Worm (Caenorhabditis elegans) whole organism, L4 larva: Measurements from ENCODE around the gene T28A8.2.

Experiments used
- D1046.2 ChIP-seq: fragments of 200-800 bp; sonication (Bioruptor generic); IDR thresholded peaks from 2 replicates; pipeline ENCODE4 v1.3.6; 2022; ENCODE audit warnings: missing genetic modification characterization, missing compliant biosample characterization
- F10B5.3 ChIP-seq: sonication (generic microtip); optimal IDR thresholded peaks from 2 replicates; lab custom pipeline; 2016; ENCODE audit warnings: mild to moderate bottlenecking, missing genetic modification characterization, missing compliant biosample characterization
- F49E8.2 ChIP-seq: sonication (generic microtip); optimal IDR thresholded peaks from 2 replicates; lab custom pipeline; 2016; ENCODE audit warnings: missing compliant biosample characterization, mild to moderate bottlenecking, missing genetic modification characterization, borderline replicate concordance
- R02D3.7 ChIP-seq: fragments of 150-350 bp; sonication (generic microtip); optimal IDR thresholded peaks from 3 replicates; lab custom pipeline; 2014; ENCODE audit warnings: missing biosample characterization, missing genetic modification characterization
- aha-1 ChIP-seq: fragments of 150-350 bp; peaks from one replicate; lab custom pipeline; 2014; ENCODE audit warnings: missing biosample characterization, missing genetic modification characterization
- aly-2 ChIP-seq: sonication (generic microtip); optimal IDR thresholded peaks from 2 replicates; lab custom pipeline; 2018; ENCODE audit warnings: missing biosample characterization, missing genetic modification characterization
- ama-1 ChIP-seq: fragments of 150-350 bp; optimal IDR thresholded peaks from 2 replicates; lab custom pipeline; 2014; ENCODE audit warnings: inconsistent platforms, mixed read lengths
- arid-1 ChIP-seq: fragments of 200-800 bp; sonication (Bioruptor generic); conservative IDR thresholded peaks from 2 replicates; pipeline ENCODE4 v1.3.6; 2022; ENCODE audit warnings: missing genetic modification reagents, missing genetic modification characterization, missing compliant biosample characterization
- ceh-62 ChIP-seq: sonication (generic microtip); optimal IDR thresholded peaks from 2 replicates; lab custom pipeline; 2017; ENCODE audit warnings: missing biosample characterization, missing genetic modification characterization
- ceh-82 ChIP-seq: sonication (generic microtip); optimal IDR thresholded peaks from 2 replicates; lab custom pipeline; 2017; ENCODE audit warnings: missing biosample characterization, missing genetic modification characterization
- ctbp-1 ChIP-seq: fragments of 200-800 bp; sonication (Bioruptor generic); IDR thresholded peaks from 2 replicates; pipeline ENCODE4 v1.3.6; 2022; ENCODE audit warnings: missing genetic modification reagents, missing genetic modification characterization, missing compliant biosample characterization
- daf-16 ChIP-seq, 3 experiments: sonication (generic microtip); optimal IDR thresholded peaks; 2 replicates each; lab custom pipeline; 2016 to 2017; ENCODE audit warnings: missing genetic modification characterization in 3 of 3, missing genetic modification reagents in 3 of 3, mild to moderate bottlenecking in 2 of 3, missing compliant biosample characterization in 2 of 3, missing biosample characterization in 1 of 3, moderate library complexity in 1 of 3
- dmd-6 ChIP-seq: fragments of 200-800 bp; sonication (Bioruptor generic); IDR thresholded peaks from 2 replicates; pipeline ENCODE4 v1.3.6; 2022; ENCODE audit warnings: missing genetic modification reagents, missing genetic modification characterization, missing compliant biosample characterization
- dmd-9 ChIP-seq: fragments of 200-800 bp; sonication (Bioruptor generic); IDR thresholded peaks from 2 replicates; pipeline ENCODE4 v1.3.6; 2022; ENCODE audit warnings: missing genetic modification reagents, missing genetic modification characterization, missing compliant biosample characterization
- duxl-1 ChIP-seq: sonication (generic microtip); optimal IDR thresholded peaks from 2 replicates; lab custom pipeline; 2016; ENCODE audit warnings: mild to moderate bottlenecking, missing genetic modification characterization, moderate library complexity, missing compliant biosample characterization; ENCODE audit not compliant: poor library complexity
- dve-1 ChIP-seq: sonication (generic microtip); optimal IDR thresholded peaks from 2 replicates; lab custom pipeline; 2017; ENCODE audit warnings: antibody characterized with exemption, mild to moderate bottlenecking, missing genetic modification characterization, missing compliant biosample characterization; ENCODE audit not compliant: insufficient read depth
- egl-43 ChIP-seq: fragments of 200-800 bp; sonication (Bioruptor generic); IDR thresholded peaks from 2 replicates; pipeline ENCODE4 v1.3.6; 2022; ENCODE audit warnings: missing genetic modification reagents, missing genetic modification characterization, missing compliant biosample characterization
- fkh-10 ChIP-seq: fragments of 150-350 bp; optimal IDR thresholded peaks from 2 replicates; lab custom pipeline; 2014; ENCODE audit warnings: missing biosample characterization, missing genetic modification reagents, missing genetic modification characterization
- gei-8 ChIP-seq: fragments of 200-800 bp; sonication (Bioruptor generic); optimal IDR thresholded peaks from 2 replicates; lab custom pipeline; 2018; ENCODE audit warnings: mild to moderate bottlenecking, missing genetic modification characterization, missing compliant biosample characterization
- hlh-11 ChIP-seq: fragments of 200-800 bp; sonication (Bioruptor generic); optimal IDR thresholded peaks from 2 replicates; lab custom pipeline; 2018; ENCODE audit warnings: mild to moderate bottlenecking, missing genetic modification characterization, missing compliant biosample characterization
- hlh-30 ChIP-seq: sonication (generic microtip); optimal IDR thresholded peaks from 2 replicates; lab custom pipeline; 2017; ENCODE audit warnings: antibody characterized with exemption, mild to moderate bottlenecking, missing genetic modification characterization, missing compliant biosample characterization; ENCODE audit not compliant: insufficient read depth
- hmg-1.1 ChIP-seq: fragments of 200-800 bp; sonication (Bioruptor generic); IDR thresholded peaks from 2 replicates; pipeline ENCODE4 v1.3.6; 2022; ENCODE audit warnings: missing genetic modification reagents, missing genetic modification characterization, missing compliant biosample characterization
- lin-13 ChIP-seq: fragments of 150-350 bp; optimal IDR thresholded peaks from 2 replicates; lab custom pipeline; 2014; ENCODE audit warnings: missing biosample characterization, missing genetic modification reagents, missing genetic modification characterization
- lin-15B ChIP-seq: fragments of 150-350 bp; sonication (generic microtip); optimal IDR thresholded peaks from 3 replicates; lab custom pipeline; 2014; ENCODE audit warnings: missing biosample characterization, missing genetic modification characterization
- lin-29 ChIP-seq: fragments of 200-800 bp; sonication (Bioruptor generic); IDR thresholded peaks from 2 replicates; pipeline ENCODE4 v1.3.6; 2022; ENCODE audit warnings: missing genetic modification reagents, missing genetic modification characterization, missing compliant biosample characterization
- madf-5 ChIP-seq, 2 experiments: fragments of 200-800 bp; sonication (Bioruptor generic); IDR thresholded peaks; 2 replicates each; pipeline ENCODE4 v1.3.6; 2022; ENCODE audit warnings: missing compliant biosample characterization in 2 of 2, missing genetic modification characterization in 2 of 2
- madf-9 ChIP-seq: fragments of 200-800 bp; sonication (Bioruptor generic); conservative IDR thresholded peaks from 2 replicates; pipeline ENCODE4 v1.3.6; 2022; ENCODE audit warnings: missing genetic modification reagents, missing genetic modification characterization, missing compliant biosample characterization
- mes-2 ChIP-seq: sonication (generic microtip); optimal IDR thresholded peaks from 2 replicates; lab custom pipeline; 2016; ENCODE audit warnings: missing genotype, mild to moderate bottlenecking, missing genetic modification characterization, missing compliant biosample characterization; ENCODE audit not compliant: poor library complexity, severe bottlenecking
- mxl-3 ChIP-seq: fragments of 200-800 bp; sonication (Bioruptor generic); optimal IDR thresholded peaks from 2 replicates; lab custom pipeline; 2018; ENCODE audit warnings: mild to moderate bottlenecking, missing genetic modification characterization, missing compliant biosample characterization
- nhr-102 ChIP-seq: sonication (generic microtip); optimal IDR thresholded peaks from 2 replicates; lab custom pipeline; 2016; ENCODE audit warnings: mild to moderate bottlenecking, missing genetic modification characterization, moderate library complexity, missing compliant biosample characterization
- nhr-237 ChIP-seq: sonication (generic microtip); optimal IDR thresholded peaks from 2 replicates; lab custom pipeline; 2017; ENCODE audit warnings: missing biosample characterization, missing genetic modification characterization
- nhr-25 ChIP-seq: sonication (generic microtip); optimal IDR thresholded peaks from 2 replicates; lab custom pipeline; 2017; ENCODE audit warnings: missing genetic modification characterization, mild to moderate bottlenecking, missing compliant biosample characterization, antibody characterized with exemption, moderate library complexity, borderline replicate concordance; ENCODE audit not compliant: insufficient read depth
- nhr-28 ChIP-seq: fragments of 150-350 bp; optimal IDR thresholded peaks from 2 replicates; lab custom pipeline; 2014; ENCODE audit warnings: missing biosample characterization, missing genetic modification characterization
- nhr-41 ChIP-seq: fragments of 200-800 bp; sonication (Bioruptor generic); IDR thresholded peaks from 2 replicates; pipeline ENCODE4 v1.3.6; 2022; ENCODE audit warnings: missing genetic modification reagents, missing genetic modification characterization, missing compliant biosample characterization
- nhr-6 ChIP-seq: fragments of 150-350 bp; optimal IDR thresholded peaks from 2 replicates; lab custom pipeline; 2014; ENCODE audit warnings: missing biosample characterization, missing genetic modification characterization
- pha-4 ChIP-seq, 2 experiments: fragments of 150-350 bp in 1 of 2; fragments of 200-800 bp in 1 of 2; sonication (Bioruptor generic) in 1 of 2; IDR thresholded peaks in 1 of 2; optimal IDR thresholded peaks in 1 of 2; 2 replicates each; pipeline versions ENCODE4 v1.3.6 to Lab custom; 2014 to 2022; ENCODE audit warnings: missing genetic modification characterization in 2 of 2, missing genetic modification reagents in 2 of 2, missing biosample characterization in 1 of 2, missing compliant biosample characterization in 1 of 2
- pqm-1 ChIP-seq: sonication (generic microtip); optimal IDR thresholded peaks from 2 replicates; lab custom pipeline; 2017; ENCODE audit warnings: missing biosample characterization, missing genetic modification characterization
- set-16 ChIP-seq: fragments of 200-800 bp; sonication (Bioruptor generic); IDR thresholded peaks from 2 replicates; pipeline ENCODE4 v1.3.6; 2022; ENCODE audit warnings: missing genetic modification reagents, missing genetic modification characterization, missing compliant biosample characterization
- snpc-1.2 ChIP-seq: fragments of 200-800 bp; sonication (Bioruptor generic); IDR thresholded peaks from 2 replicates; pipeline ENCODE4 v1.3.6; 2022; ENCODE audit warnings: missing genetic modification reagents, missing genetic modification characterization, missing compliant biosample characterization
- spr-3 ChIP-seq: fragments of 200-800 bp; sonication (Bioruptor generic); optimal IDR thresholded peaks from 2 replicates; lab custom pipeline; 2018; ENCODE audit warnings: mild to moderate bottlenecking, missing genetic modification characterization, missing compliant biosample characterization
- tag-97 ChIP-seq: fragments of 200-800 bp; sonication (Bioruptor generic); IDR thresholded peaks from 2 replicates; pipeline ENCODE4 v1.3.6; 2022; ENCODE audit warnings: missing genetic modification characterization, missing compliant biosample characterization
- unc-62 ChIP-seq, 3 experiments: fragments of 150-350 bp in 1 of 3; sonication (generic microtip); optimal IDR thresholded peaks in 2 of 3; peaks in 1 of 3; 1 replicate in 1 of 3; 2 replicates in 2 of 3; lab custom pipeline; 2014 to 2017; ENCODE audit warnings: missing biosample characterization in 3 of 3, missing genetic modification characterization in 3 of 3, missing genetic modification reagents in 3 of 3, missing genotype in 1 of 3
- vab-7 ChIP-seq: fragments of 200-800 bp; sonication (Bioruptor generic); IDR thresholded peaks from 2 replicates; pipeline ENCODE4 v1.3.6; 2022; ENCODE audit warnings: missing genetic modification reagents, missing genetic modification characterization, missing compliant biosample characterization
- zag-1 ChIP-seq: fragments of 150-350 bp; optimal IDR thresholded peaks from 2 replicates; lab custom pipeline; 2014; ENCODE audit warnings: missing biosample characterization, missing genetic modification characterization

The T28A8.2 gene

DNA sequence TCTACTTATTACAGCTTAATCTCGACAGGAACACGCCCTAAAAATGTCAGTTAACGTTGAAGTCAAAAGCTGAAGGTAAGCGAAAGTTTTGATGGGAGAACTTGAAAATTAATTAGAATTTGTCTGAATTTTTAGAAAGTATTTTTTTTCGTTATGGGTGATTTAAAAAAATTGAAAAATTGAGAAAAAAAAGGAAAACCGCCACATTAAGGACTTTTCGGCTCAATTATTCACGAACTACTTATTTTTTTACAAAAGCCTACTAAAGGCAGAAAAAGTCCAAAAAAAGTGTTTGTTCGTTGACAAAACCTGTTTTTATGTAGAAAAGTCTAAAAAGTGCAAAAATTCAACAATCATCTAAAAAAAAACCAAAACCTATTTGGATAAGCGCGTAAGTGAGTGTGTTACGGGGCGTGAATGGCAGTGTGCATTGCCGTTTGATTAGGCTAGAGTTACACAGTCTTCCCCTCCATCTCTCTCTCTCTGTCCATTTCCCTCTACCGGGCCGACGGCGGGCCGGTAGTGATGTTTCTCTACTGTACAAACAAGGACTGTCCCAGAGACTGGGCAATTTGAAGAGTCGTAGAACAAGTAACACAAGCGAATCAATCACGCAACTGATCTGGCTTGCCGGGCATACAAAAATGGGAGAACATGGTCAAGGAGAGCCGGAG lies 32.1 kb upstream of the T28A8.2 start, which contains the start of gene lron-13:
lron-13 (plus strand) TSS at position 15 of the 674 bp plus-strand sequence.
- TF ChIP-seq tag-97, result no peak
- TF ChIP-seq hmg-1.1, result no peak
- no peak for TF ChIP-seq nhr-237 (tag; lab: Kevin White, UChicago)
- peak; percentile 36 for TF ChIP-seq hlh-11 (tag; lab: Kevin White, UChicago)
- TF ChIP-seq nhr-102, result no peak
- no peak for TF ChIP-seq nhr-41 (GFP tag; lab: Robert Waterston, UW)
- no peak for TF ChIP-seq gei-8
- TF ChIP-seq F49E8.2 (tag; lab: Kevin White, UChicago), result no peak
- peak; percentile 31 for TF ChIP-seq mxl-3 (GFP tag; lab: Kevin White, UChicago)
- TF ChIP-seq ceh-62, result no peak
- TF ChIP-seq D1046.2 (GFP tag; lab: Robert Waterston, UW), result no peak
- TF ChIP-seq nhr-25 (tag; lab: Kevin White, UChicago), result no peak
- peak; percentile 68 for TF ChIP-seq nhr-28 (tag; lab: Kevin White, UChicago)
- TF ChIP-seq duxl-1 (tag; lab: Kevin White, UChicago), result no peak
- TF ChIP-seq zag-1, result no peak
- TF ChIP-seq arid-1 (GFP tag; lab: Robert Waterston, UW), result 0 out of 2 replicates have a peak, but pooled peaks have one; percentile 7
- peak; percentile 37 for TF ChIP-seq dmd-6 (GFP tag; lab: Robert Waterston, UW)
- TF ChIP-seq pqm-1 (tag; lab: Kevin White, UChicago), result peak; percentile 45
- no peak for TF ChIP-seq vab-7
- no peak for TF ChIP-seq nhr-6 (tag; lab: Kevin White, UChicago)
- no peak for TF ChIP-seq R02D3.7 (tag; lab: Kevin White, UChicago)
- TF ChIP-seq ama-1 (lab: Kevin White, UChicago), result peak; percentile 2
- no peak for TF ChIP-seq ceh-82 (tag; lab: Kevin White, UChicago)
- TF ChIP-seq madf-9, result 0 out of 2 replicates have a peak, but pooled peaks have one; percentile 4
- TF ChIP-seq egl-43 (GFP tag; lab: Robert Waterston, UW), result no peak
- TF ChIP-seq hlh-30 (tag; lab: Kevin White, UChicago), result no peak
- TF ChIP-seq madf-5 (GFP tag; IDR thresholded peaks at IDR 0.05; lab: Robert Waterston, UW), result no peak
- TF ChIP-seq aly-2 (tag; lab: Kevin White, UChicago), result no peak
- TF ChIP-seq dmd-9 (GFP tag; lab: Robert Waterston, UW), result no peak
- no peak for TF ChIP-seq daf-16 (GFP tag; optimal IDR thresholded peaks at IDR 0.05; lab: Kevin White, UChicago)
- TF ChIP-seq daf-16 (tag; optimal IDR thresholded peaks at IDR 0.05; lab: Kevin White, UChicago), result peak; percentile 26
- peak; percentile 45 for TF ChIP-seq dve-1 (tag; lab: Kevin White, UChicago)
- TF ChIP-seq unc-62 (GFP tag; optimal IDR thresholded peaks at IDR 0.05 in 1 of 2; lab: Kevin White, UChicago), result peak in 1 of 2 experiments; percentile 92
- no peak for TF ChIP-seq unc-62 (tag; optimal IDR thresholded peaks at IDR 0.05; lab: Kevin White, UChicago)
- TF ChIP-seq mes-2 (tag; lab: Kevin White, UChicago), result peak; percentile 54
- TF ChIP-seq aha-1 (tag; lab: Kevin White, UChicago), result peak; percentile 91

DNA sequence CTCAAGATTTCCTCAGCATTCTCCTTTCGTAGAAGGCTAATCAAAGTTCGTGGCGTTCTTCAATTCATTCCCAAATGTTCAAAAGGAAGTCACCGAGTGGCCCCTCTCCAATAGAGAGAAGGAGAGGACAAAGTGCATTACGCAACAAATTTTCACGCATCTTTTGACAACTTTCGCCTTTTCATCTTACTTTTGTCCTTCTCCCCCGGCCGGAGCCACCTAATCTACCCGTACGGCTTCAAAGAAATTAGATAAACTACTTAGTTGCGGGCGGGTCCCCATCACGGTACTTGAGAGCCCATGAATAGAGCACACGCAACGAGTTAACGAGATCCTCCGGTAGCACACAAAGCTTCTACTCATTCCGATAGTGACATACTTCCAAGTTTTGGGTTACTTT lies 31.2 kb upstream of the T28A8.2 start:
- TF ChIP-seq lin-15B (tag; lab: Kevin White, UChicago) (no peak), snpc-1.2 (GFP tag; lab: Robert Waterston, UW) (peak; percentile 37; the same call in 1 of the 2 replicates), pha-4 (GFP tag; IDR thresholded peaks at IDR 0.05; lab: Robert Waterston, UW) (no peak), pha-4 (tag; optimal IDR thresholded peaks at IDR 0.05; lab: Kevin White, UChicago) (no peak), F10B5.3 (tag; lab: Kevin White, UChicago) (no peak), fkh-10 (GFP tag; lab: Kevin White, UChicago) (peak; percentile 70), set-16 (no peak), lin-13 (GFP tag; lab: Kevin White, UChicago) (no peak), spr-3 (GFP tag; lab: Kevin White, UChicago) (no peak), ctbp-1 (GFP tag; lab: Robert Waterston, UW) (peak; percentile 51; the same call in 1 of the 2 replicates), pqm-1 (tag; lab: Kevin White, UChicago) (no peak), lin-29 (GFP tag; lab: Robert Waterston, UW) (no peak)
